Worm (Caenorhabditis elegans): ENCODE data around the gene F52E1.9.
A peak's percentile ranks its signal among the peaks of the same experiment; 100 is the strongest.

The F52E1.9 gene

DNA sequence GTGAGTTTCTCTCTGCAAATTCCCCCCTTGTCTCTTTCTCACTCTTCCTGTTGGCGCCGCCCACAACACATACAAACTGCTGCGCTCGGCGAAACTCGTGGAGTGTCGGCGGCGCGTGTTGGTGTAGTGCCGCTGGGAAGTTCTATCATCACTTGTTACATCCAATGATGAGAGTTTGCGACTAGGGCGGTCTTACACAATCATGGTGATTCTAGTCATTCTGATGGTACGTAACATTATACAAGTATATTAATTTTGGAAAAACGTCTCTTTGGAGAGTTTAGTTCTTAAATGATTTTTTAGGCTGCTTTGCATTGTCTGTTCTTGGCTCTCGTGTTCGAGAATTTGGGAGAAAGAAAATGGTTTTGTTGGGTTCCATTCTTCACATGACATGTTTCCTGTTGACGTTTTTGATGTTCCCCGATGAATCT lies 53.5 kb downstream of the F52E1.9 start (continued):
- no peak for TF ChIP-seq ets-5 (GFP tag; IDR thresholded peaks at IDR 0.05)
- no peak for TF ChIP-seq egl-27 (tag; optimal IDR thresholded peaks at IDR 0.05)
- peak; percentile 37 for TF ChIP-seq F16B12.6 (tag; optimal IDR thresholded peaks at IDR 0.05)
- TF ChIP-seq ceh-88 (GFP tag; IDR thresholded peaks at IDR 0.05) = 0 out of 2 replicates have a peak, but pooled peaks have one; percentile 28
- peak; percentile 97 for TF ChIP-seq nhr-85 (tag)
- TF ChIP-seq isw-1 (GFP tag; IDR thresholded peaks at IDR 0.05) = peak; percentile 42
- TF ChIP-seq nhr-12 (tag; optimal IDR thresholded peaks at IDR 0.05) = no peak
- no peak for TF ChIP-seq hlh-4 (tag; optimal IDR thresholded peaks at IDR 0.05)
- TF ChIP-seq sup-37 (GFP tag; optimal IDR thresholded peaks at IDR 0.05) = peak; percentile 73
- TF ChIP-seq fkh-4 (tag; optimal IDR thresholded peaks at IDR 0.05; ENCODE audit: borderline replicate concordance) = no peak
- TF ChIP-seq nhr-77 (tag; optimal IDR thresholded peaks at IDR 0.05) = peak; percentile 72
- TF ChIP-seq C34B4.2 (tag; optimal IDR thresholded peaks at IDR 0.05) = no peak
- TF ChIP-seq jun-1 (tag; optimal IDR thresholded peaks at IDR 0.05) = peak; percentile 55
- TF ChIP-seq aha-1 (tag; optimal IDR thresholded peaks at IDR 0.05) = no peak
- peak; percentile 84 for TF ChIP-seq grh-1 (GFP tag; IDR thresholded peaks at IDR 0.05)
- peak; percentile 85 to 86 (median 85) for TF ChIP-seq ceh-82 (tag; optimal IDR thresholded peaks at IDR 0.05)
- peak; percentile 38 for TF ChIP-seq fkh-8 (tag; optimal IDR thresholded peaks at IDR 0.05)
- TF ChIP-seq egl-13 (tag; optimal IDR thresholded peaks at IDR 0.05) = peak; percentile 56
- peak; percentile 45 for TF ChIP-seq C04F5.9 (tag; optimal IDR thresholded peaks at IDR 0.05)
- peak; percentile 99 for TF ChIP-seq snpc-4 (tag; optimal IDR thresholded peaks at IDR 0.05)
- peak; percentile 89 for TF ChIP-seq elt-2 (tag; optimal IDR thresholded peaks at IDR 0.05)
- TF ChIP-seq sox-4 (tag; optimal IDR thresholded peaks at IDR 0.05) = peak; percentile 49
- no peak for TF ChIP-seq ceh-63 (GFP tag; optimal IDR thresholded peaks at IDR 0.05)
- TF ChIP-seq rnt-1 (tag; optimal IDR thresholded peaks at IDR 0.05) = peak; percentile 97
- peak; percentile 46 for TF ChIP-seq lin-15B (tag; optimal IDR thresholded peaks at IDR 0.05)
- TF ChIP-seq nhr-84 (tag; optimal IDR thresholded peaks at IDR 0.05) = no peak
- peak; percentile 77 for TF ChIP-seq ztf-4 (tag; optimal IDR thresholded peaks at IDR 0.05)
- TF ChIP-seq hlh-17 (GFP tag; optimal IDR thresholded peaks at IDR 0.05; ENCODE audit: borderline replicate concordance) = no peak
- TF ChIP-seq pax-3 (tag; optimal IDR thresholded peaks at IDR 0.05) = peak; percentile 74
- TF ChIP-seq lin-39 (tag; optimal IDR thresholded peaks at IDR 0.05) = peak; percentile 81
- peak; percentile 95 for TF ChIP-seq nhr-47 (tag; optimal IDR thresholded peaks at IDR 0.05)
- TF ChIP-seq ztf-11 (tag; optimal IDR thresholded peaks at IDR 0.05) = peak in 1 of 2 experiments; percentile 69
- TF ChIP-seq unc-86 (tag; optimal IDR thresholded peaks at IDR 0.05) = peak; percentile 68
- peak; percentile 56 to 79 for TF ChIP-seq lin-35 (GFP tag; optimal IDR thresholded peaks at IDR 0.05)
- peak; percentile 71 for TF ChIP-seq skn-1 (tag; optimal IDR thresholded peaks at IDR 0.05)

Measured in whole organism, L1 larva.